Worm (Caenorhabditis elegans) whole organism, L3 larva: Measurements from ENCODE around the gene fbxc-29.

Experiments
- ZK546.5 ChIP-seq: sonication (generic microtip); optimal IDR thresholded peaks from 2 replicates; lab custom pipeline; 2017; ENCODE audit warnings: missing biosample characterization, missing genetic modification characterization
- aly-2 ChIP-seq: fragments of 150-350 bp; optimal IDR thresholded peaks from 2 replicates; lab custom pipeline; 2014; ENCODE audit warnings: missing biosample characterization, missing genetic modification characterization
- ceh-82 ChIP-seq: fragments of 150-350 bp; optimal IDR thresholded peaks from 2 replicates; lab custom pipeline; 2014; ENCODE audit warnings: missing biosample characterization, missing genetic modification characterization
- egl-27 ChIP-seq: sonication (generic microtip); optimal IDR thresholded peaks from 4 replicates; lab custom pipeline; 2017; ENCODE audit warnings: missing biosample characterization, missing genetic modification reagents, missing genetic modification characterization
- elt-1 ChIP-seq: fragments of 150-350 bp; optimal IDR thresholded peaks from 2 replicates; lab custom pipeline; 2014; ENCODE audit warnings: missing biosample characterization, missing genetic modification characterization
- elt-2 ChIP-seq: sonication (generic microtip); optimal IDR thresholded peaks from 2 replicates; lab custom pipeline; 2016; ENCODE audit warnings: missing genetic modification reagents, mild to moderate bottlenecking, missing genetic modification characterization, missing compliant biosample characterization
- elt-3 ChIP-seq, 3 experiments: fragments of 150-350 bp in 1 of 3; sonication (generic microtip) in 2 of 3; optimal IDR thresholded peaks; 2 replicates in 2 of 3; 4 replicates in 1 of 3; lab custom pipeline; 2014 to 2017; ENCODE audit warnings: missing biosample characterization in 3 of 3, missing genetic modification characterization in 3 of 3
- fkh-2 ChIP-seq: fragments of 150-350 bp; optimal IDR thresholded peaks from 2 replicates; lab custom pipeline; 2014; ENCODE audit warnings: missing biosample characterization, missing genetic modification reagents, missing genetic modification characterization
- fos-1 ChIP-seq: fragments of 150-350 bp; optimal IDR thresholded peaks from 2 replicates; lab custom pipeline; 2014; ENCODE audit warnings: missing biosample characterization, missing genetic modification characterization
- hmg-11 ChIP-seq: sonication (generic microtip); optimal IDR thresholded peaks from 2 replicates; lab custom pipeline; 2016; ENCODE audit warnings: missing genetic modification characterization, missing compliant biosample characterization
- jun-1 ChIP-seq: fragments of 150-350 bp; optimal IDR thresholded peaks from 2 replicates; lab custom pipeline; 2014; ENCODE audit warnings: missing biosample characterization, missing genetic modification reagents, missing genetic modification characterization
- lin-15B ChIP-seq: fragments of 150-350 bp; optimal IDR thresholded peaks from 2 replicates; lab custom pipeline; 2014; ENCODE audit warnings: missing biosample characterization, missing genetic modification characterization
- lin-39 ChIP-seq: fragments of 150-350 bp; optimal IDR thresholded peaks from 2 replicates; lab custom pipeline; 2018; ENCODE audit warnings: missing biosample characterization, missing genetic modification reagents, missing genetic modification characterization
- lsy-12 ChIP-seq: sonication (generic microtip); optimal IDR thresholded peaks from 2 replicates; lab custom pipeline; 2016; ENCODE audit warnings: mild to moderate bottlenecking, missing genetic modification characterization, missing compliant biosample characterization
- mdl-1 ChIP-seq: fragments of 150-350 bp; optimal IDR thresholded peaks from 2 replicates; lab custom pipeline; 2014; ENCODE audit warnings: missing biosample characterization, missing genetic modification characterization
- nfya-1 ChIP-seq: sonication (generic microtip); optimal IDR thresholded peaks from 2 replicates; lab custom pipeline; 2017; ENCODE audit warnings: missing genetic modification characterization, mild to moderate bottlenecking, missing compliant biosample characterization, antibody characterized with exemption, moderate library complexity; ENCODE audit not compliant: insufficient read depth
- nhr-11 ChIP-seq: fragments of 150-350 bp; optimal IDR thresholded peaks from 2 replicates; lab custom pipeline; 2014; ENCODE audit warnings: missing biosample characterization, missing genetic modification characterization
- nhr-12 ChIP-seq: fragments of 150-350 bp; optimal IDR thresholded peaks from 2 replicates; lab custom pipeline; 2014; ENCODE audit warnings: missing biosample characterization, missing genetic modification characterization
- nhr-23 ChIP-seq: fragments of 150-350 bp; optimal IDR thresholded peaks from 2 replicates; lab custom pipeline; 2014; ENCODE audit warnings: missing biosample characterization, missing genetic modification reagents, missing genetic modification characterization
- nhr-237 ChIP-seq: fragments of 150-350 bp; optimal IDR thresholded peaks from 2 replicates; lab custom pipeline; 2014; ENCODE audit warnings: missing biosample characterization, missing genetic modification characterization
- nhr-25 ChIP-seq: sonication (generic microtip); optimal IDR thresholded peaks from 2 replicates; lab custom pipeline; 2017; ENCODE audit warnings: missing biosample characterization, missing genetic modification characterization
- nhr-28 ChIP-seq: fragments of 150-350 bp; optimal IDR thresholded peaks from 2 replicates; lab custom pipeline; 2014; ENCODE audit warnings: missing biosample characterization, missing genetic modification characterization
- nhr-43 ChIP-seq: sonication (generic microtip); optimal IDR thresholded peaks from 2 replicates; lab custom pipeline; 2016; ENCODE audit warnings: mild to moderate bottlenecking, missing genetic modification characterization, missing compliant biosample characterization; ENCODE audit not compliant: poor library complexity, severe bottlenecking
- nhr-67 ChIP-seq: fragments of 150-350 bp; optimal IDR thresholded peaks from 2 replicates; lab custom pipeline; 2014; ENCODE audit warnings: missing biosample characterization, missing genetic modification characterization
- nhr-76 ChIP-seq: fragments of 150-350 bp; sonication (generic microtip); optimal IDR thresholded peaks from 5 replicates; lab custom pipeline; 2014; ENCODE audit warnings: missing biosample characterization, missing genetic modification characterization
- nhr-77 ChIP-seq: fragments of 150-350 bp; optimal IDR thresholded peaks from 2 replicates; lab custom pipeline; 2014; ENCODE audit warnings: missing biosample characterization, missing genetic modification characterization
- pha-4 ChIP-seq: fragments of 150-350 bp; optimal IDR thresholded peaks from 2 replicates; lab custom pipeline; 2014; ENCODE audit warnings: missing biosample characterization, missing genetic modification reagents, missing genetic modification characterization
- pqm-1 ChIP-seq: fragments of 150-350 bp; optimal IDR thresholded peaks from 2 replicates; lab custom pipeline; 2017; ENCODE audit warnings: missing biosample characterization, missing genetic modification characterization, inconsistent platforms
- skn-1 ChIP-seq: fragments of 150-350 bp; optimal IDR thresholded peaks from 2 replicates; lab custom pipeline; 2014; ENCODE audit warnings: missing biosample characterization, missing genetic modification characterization
- snpc-4 ChIP-seq: fragments of 150-350 bp; optimal IDR thresholded peaks from 2 replicates; lab custom pipeline; 2014; ENCODE audit warnings: missing biosample characterization, missing genetic modification characterization
- unc-39 ChIP-seq: sonication (generic microtip); optimal IDR thresholded peaks from 4 replicates; lab custom pipeline; 2017; ENCODE audit warnings: missing biosample characterization, missing genetic modification characterization
- unc-62 ChIP-seq: fragments of 150-350 bp; sonication (generic microtip); optimal IDR thresholded peaks from 4 replicates; lab custom pipeline; 2014; ENCODE audit warnings: missing biosample characterization, missing genetic modification reagents, missing genetic modification characterization
- zag-1 ChIP-seq: fragments of 150-350 bp; optimal IDR thresholded peaks from 2 replicates; lab custom pipeline; 2014; ENCODE audit warnings: missing biosample characterization, missing genetic modification characterization
- ztf-11 ChIP-seq: fragments of 150-350 bp; optimal IDR thresholded peaks from 2 replicates; lab custom pipeline; 2014; ENCODE audit warnings: missing biosample characterization, missing genetic modification characterization
- ztf-4 ChIP-seq: fragments of 150-350 bp; optimal IDR thresholded peaks from 2 replicates; lab custom pipeline; 2014; ENCODE audit warnings: missing biosample characterization, missing genetic modification characterization

The fbxc-29 gene

DNA sequence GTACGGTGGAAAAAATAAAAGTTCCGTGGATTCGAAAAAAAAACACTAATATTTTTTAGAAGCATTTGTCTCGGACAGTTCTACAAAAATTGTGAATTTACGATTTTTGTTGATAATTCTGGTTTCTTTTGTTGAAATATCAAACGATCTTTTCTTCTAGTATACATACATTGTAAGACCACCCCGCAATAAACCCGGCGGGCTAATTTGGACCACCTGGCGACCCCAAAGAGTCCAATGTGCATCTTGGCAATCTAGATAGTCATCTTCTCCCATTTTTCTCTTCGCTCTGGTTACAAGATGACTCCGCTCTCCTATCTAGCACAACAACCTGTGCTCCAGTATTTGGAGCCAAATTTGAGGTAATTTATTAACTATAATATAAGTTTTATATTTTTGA, at the start of gene fbxc-29:
TSS of gene fbxc-29 (plus strand) at position 301 of the 400 bp plus-strand sequence.
- TF ChIP-seq nfya-1 (tag; lab: Kevin White, UChicago) (no peak), pha-4 (tag; lab: Kevin White, UChicago) (no peak), nhr-23 (tag; lab: Kevin White, UChicago) (no peak), aly-2 (tag; lab: Kevin White, UChicago) (no peak), mdl-1 (no peak), nhr-25 (tag; lab: Kevin White, UChicago) (no peak), pqm-1 (tag; lab: Kevin White, UChicago) (no peak), elt-1 (tag; lab: Kevin White, UChicago) (no peak), nhr-77 (no peak), lin-39 (tag; lab: Kevin White, UChicago) (no peak), ztf-11 (tag; lab: Kevin White, UChicago) (no peak), nhr-43 (tag; lab: Kevin White, UChicago) (no peak), unc-62 (GFP tag; lab: Kevin White, UChicago) (no peak), nhr-28 (tag; lab: Kevin White, UChicago) (no peak)

- TF ChIP-seq aly-2 (tag; lab: Kevin White, UChicago): no peak
- no peak for TF ChIP-seq nhr-76 (tag; lab: Kevin White, UChicago)
- TF ChIP-seq, all 47 proteins: peak for 0
These were observed 49.1 kb upstream of the fbxc-29 start, which contains the start of gene Y46B2A.3 for ce11 chrII:866801-867200. TSS of gene Y46B2A.3 (minus strand) at chrII:866901.

ce11 chrII:868240-868864, 47.5 kb upstream of the fbxc-29 start, which contains the start of gene fbxc-51:
TSS of gene fbxc-51 (plus strand) at chrII:868814.
- TF ChIP-seq snpc-4 (tag; lab: Kevin White, UChicago) (no peak), hmg-11 (tag; lab: Kevin White, UChicago) (no peak), mdl-1 (no peak), zag-1 (no peak), nhr-67 (tag; lab: Kevin White, UChicago) (no peak), ZK546.5 (tag; lab: Kevin White, UChicago) (no peak), fos-1 (tag; lab: Kevin White, UChicago) (no peak), unc-39 (tag; lab: Kevin White, UChicago) (no peak), ztf-4 (tag; lab: Kevin White, UChicago) (no peak), ceh-82 (tag; lab: Kevin White, UChicago) (no peak), elt-3 (tag; optimal IDR thresholded peaks at IDR 0.05; lab: Kevin White, UChicago) (no peak), fkh-2 (no peak), unc-62 (GFP tag; lab: Kevin White, UChicago) (no peak), skn-1 (tag; lab: Kevin White, UChicago) (no peak), elt-1 (tag; lab: Kevin White, UChicago) (no peak), nhr-28 (tag; lab: Kevin White, UChicago) (no peak), egl-27 (tag; lab: Kevin White, UChicago) (no peak)

ce11 chrII:869316-869715, 46.6 kb upstream of the fbxc-29 start:
- TF ChIP-seq nhr-237 (tag; lab: Kevin White, UChicago): no peak
- TF ChIP-seq ztf-4 (tag; lab: Kevin White, UChicago): no peak
- no peak for TF ChIP-seq zag-1
- TF ChIP-seq nhr-12 (tag; lab: Kevin White, UChicago): no peak
- TF ChIP-seq lsy-12 (tag; lab: Kevin White, UChicago): no peak
- no peak for TF ChIP-seq nhr-43 (tag; lab: Kevin White, UChicago)
- TF ChIP-seq nfya-1 (tag; lab: Kevin White, UChicago): no peak
- no peak for TF ChIP-seq ztf-11 (tag; lab: Kevin White, UChicago)

- no peak for TF ChIP-seq nfya-1 (tag; lab: Kevin White, UChicago)
- TF ChIP-seq elt-1 (tag; lab: Kevin White, UChicago): peak; percentile 6
- TF ChIP-seq pha-4 (tag; lab: Kevin White, UChicago): peak; percentile 44
- peak; percentile 54 for TF ChIP-seq lin-15B (tag; lab: Kevin White, UChicago)
- TF ChIP-seq snpc-4 (tag; lab: Kevin White, UChicago): peak; percentile 73
- TF ChIP-seq fos-1 (tag; lab: Kevin White, UChicago): no peak
- TF ChIP-seq hmg-11 (tag; lab: Kevin White, UChicago): no peak
- TF ChIP-seq unc-39 (tag; lab: Kevin White, UChicago): no peak
- no peak for TF ChIP-seq jun-1 (tag; lab: Kevin White, UChicago)
- no peak for TF ChIP-seq nhr-12 (tag; lab: Kevin White, UChicago)
- no peak for TF ChIP-seq ceh-82 (tag; lab: Kevin White, UChicago)
- peak; percentile 10 for TF ChIP-seq pqm-1 (tag; lab: Kevin White, UChicago)
- TF ChIP-seq ztf-11 (tag; lab: Kevin White, UChicago): no peak
- no peak for TF ChIP-seq nhr-11
- no peak for TF ChIP-seq nhr-67 (tag; lab: Kevin White, UChicago)
- peak; percentile 31 for TF ChIP-seq elt-2 (tag; lab: Kevin White, UChicago)
- TF ChIP-seq lin-39 (tag; lab: Kevin White, UChicago): peak; percentile 4
These were observed 42.7 kb upstream of the fbxc-29 start, which contains the start of gene alg-2 for ce11 chrII:872993-873787. TSS of gene alg-2 (plus strand) at chrII:873212.
